Worm (Caenorhabditis elegans): ENCODE results near the gene C10G8.4.

DNA sequence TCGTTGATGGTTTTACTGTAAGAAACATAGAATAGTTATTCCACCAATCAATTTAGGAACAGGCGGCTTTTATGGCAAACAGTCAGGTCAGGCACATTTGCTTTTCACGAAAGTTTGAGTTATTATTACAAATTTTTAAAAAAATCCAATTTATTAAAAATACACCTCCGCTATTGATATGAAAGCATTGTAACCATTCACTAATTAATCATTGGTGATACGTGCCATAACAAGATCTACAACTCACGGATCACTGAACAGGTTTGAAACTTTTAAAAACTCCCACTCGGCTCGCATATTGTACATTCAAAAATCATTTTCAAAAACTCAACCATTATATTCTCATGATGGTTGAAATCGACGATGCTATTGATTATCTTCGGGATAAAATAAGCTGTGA is 27.8 kb downstream of the C10G8.4 start, which contains the start of gene srg-27:
- TF ChIP-seq aly-1 (tag; optimal IDR thresholded peaks at IDR 0.05), result no peak
- TF ChIP-seq hnd-1 (tag; optimal IDR thresholded peaks at IDR 0.05), result no peak
- TF ChIP-seq tra-4 (tag; optimal IDR thresholded peaks at IDR 0.05), result no peak
- TF ChIP-seq tbx-37 (GFP tag; conservative IDR thresholded peaks at IDR 0.05), result no peak
- no peak for TF ChIP-seq pes-1 (GFP tag; IDR thresholded peaks at IDR 0.05)
- no peak for TF ChIP-seq ama-1 (optimal IDR thresholded peaks at IDR 0.05)
- TF ChIP-seq F13C5.2 (tag; optimal IDR thresholded peaks at IDR 0.05), result no peak

Data from whole organism, early embryonic.